Fruit fly (Drosophila melanogaster) whole organism, embryonic: ENCODE data around the gene ND-PDSW.

Source experiments
- Ada2b ChIP-seq: fragments of 200-800 bp; sonication (Bioruptor generic); IDR thresholded peaks from 2 replicates; pipeline ENCODE4 v1.3.6; 2022; ENCODE audit warnings: missing biosample characterization, missing genetic modification characterization
- Atf3 ChIP-seq: fragments of 200-800 bp; sonication (Bioruptor generic); optimal IDR thresholded peaks from 3 replicates; lab custom pipeline; 2016; ENCODE audit warnings: missing biosample characterization, missing genetic modification characterization
- Bdp1 ChIP-seq: fragments of 200-800 bp; sonication (Bioruptor generic); optimal IDR thresholded peaks from 3 replicates; lab custom pipeline; 2016; ENCODE audit warnings: missing biosample characterization, missing genetic modification characterization
- CG11695 ChIP-seq: fragments of 200-800 bp; sonication (Bioruptor generic); IDR thresholded peaks from 3 replicates; pipeline ENCODE4 v1.3.6; 2022; ENCODE audit warnings: missing biosample characterization, missing genetic modification characterization
- CG12219 ChIP-seq: fragments of 200-800 bp; sonication (Bioruptor generic); optimal IDR thresholded peaks from 3 replicates; lab custom pipeline; 2018; ENCODE audit warnings: missing biosample characterization, mild to moderate bottlenecking, missing genetic modification characterization
- CG13424 ChIP-seq: fragments of 200-800 bp; sonication (Bioruptor generic); optimal IDR thresholded peaks from 2 replicates; lab custom pipeline; 2019; ENCODE audit warnings: missing biosample characterization, mild to moderate bottlenecking, missing genetic modification characterization, moderate library complexity
- CG13624 ChIP-seq: fragments of 200-800 bp; sonication (Bioruptor generic); optimal IDR thresholded peaks from 2 replicates; lab custom pipeline; 2016; ENCODE audit warnings: missing biosample characterization, missing genetic modification characterization
- CG14441 ChIP-seq: fragments of 200-800 bp; sonication (Bioruptor generic); IDR thresholded peaks from 2 replicates; pipeline ENCODE4 v1.3.6; 2022; ENCODE audit warnings: missing biosample characterization, missing genetic modification characterization
- CG1603 ChIP-seq: fragments of 200-800 bp; sonication (Bioruptor generic); optimal IDR thresholded peaks from 2 replicates; lab custom pipeline; 2019; ENCODE audit warnings: missing biosample characterization, mild to moderate bottlenecking, missing genetic modification characterization, moderate library complexity
- CG17802 ChIP-seq: fragments of 200-800 bp; sonication (Bioruptor generic); optimal IDR thresholded peaks from 2 replicates; lab custom pipeline; 2018; ENCODE audit warnings: missing biosample characterization, mild to moderate bottlenecking, missing genetic modification characterization, moderate library complexity
- CG2199 ChIP-seq: fragments of 200-800 bp; sonication (Bioruptor generic); IDR thresholded peaks from 3 replicates; pipeline ENCODE4 v1.3.6; 2022; ENCODE audit warnings: missing biosample characterization, missing genetic modification characterization
- CG2678 ChIP-seq: fragments of 200-800 bp; sonication (Bioruptor generic); optimal IDR thresholded peaks from 3 replicates; lab custom pipeline; 2019; ENCODE audit warnings: missing biosample characterization, mild to moderate bottlenecking, missing genetic modification characterization, moderate library complexity
- CG30403 ChIP-seq: fragments of 200-800 bp; sonication (Bioruptor generic); optimal IDR thresholded peaks from 3 replicates; lab custom pipeline; 2016; ENCODE audit warnings: missing biosample characterization, missing genetic modification characterization
- CG30431 ChIP-seq: fragments of 200-800 bp; sonication (Bioruptor generic); optimal IDR thresholded peaks from 2 replicates; lab custom pipeline; 2017; ENCODE audit warnings: missing biosample characterization, missing genetic modification characterization
- CG3726 ChIP-seq: fragments of 200-800 bp; sonication (Bioruptor generic); IDR thresholded peaks from 3 replicates; pipeline ENCODE4, ENCODE4 v1.3.6; 2022; ENCODE audit warnings: missing biosample characterization, missing genetic modification characterization
- CG3838 ChIP-seq: fragments of 200-800 bp; sonication (Bioruptor generic); optimal IDR thresholded peaks from 3 replicates; lab custom pipeline; 2016; ENCODE audit warnings: missing biosample characterization, missing genetic modification characterization
- CG4328 ChIP-seq: fragments of 200-800 bp; sonication (Bioruptor generic); optimal IDR thresholded peaks from 3 replicates; lab custom pipeline; 2017; ENCODE audit warnings: missing biosample characterization, missing genetic modification reagents, missing genetic modification characterization
- CG4707 ChIP-seq: fragments of 200-800 bp; sonication (Bioruptor generic); optimal IDR thresholded peaks from 2 replicates; lab custom pipeline; 2018; ENCODE audit warnings: missing biosample characterization, mild to moderate bottlenecking, missing genetic modification characterization, moderate library complexity
- CG6683 ChIP-seq: fragments of 200-800 bp; sonication (Bioruptor generic); optimal IDR thresholded peaks from 2 replicates; lab custom pipeline; 2017; ENCODE audit warnings: missing biosample characterization, mild to moderate bottlenecking, missing genetic modification characterization, missing genetic modification reagents
- CG7372 ChIP-seq: fragments of 200-800 bp; sonication (Bioruptor generic); IDR thresholded peaks from 2 replicates; pipeline ENCODE4 v1.3.6; 2022; ENCODE audit warnings: missing biosample characterization, missing genetic modification characterization
- CG7928 ChIP-seq: fragments of 200-800 bp; sonication (Bioruptor generic); optimal IDR thresholded peaks from 2 replicates; lab custom pipeline; 2017; ENCODE audit warnings: missing biosample characterization, mild to moderate bottlenecking, missing genetic modification characterization
- CG8290 ChIP-seq, 3 experiments: fragments of 200-800 bp; sonication (Bioruptor generic); optimal IDR thresholded peaks; 2 replicates each; lab custom pipeline; 2016 to 2019; ENCODE audit warnings: missing biosample characterization in 3 of 3, missing genetic modification characterization in 3 of 3, mild to moderate bottlenecking in 2 of 3, moderate library complexity in 1 of 3
- CG9727 ChIP-seq: fragments of 200-800 bp; sonication (Bioruptor generic); optimal IDR thresholded peaks from 3 replicates; lab custom pipeline; 2017; ENCODE audit warnings: missing biosample characterization, mild to moderate bottlenecking, missing genetic modification characterization
- CkIIα-i1 ChIP-seq: fragments of 200-800 bp; sonication (Bioruptor generic); IDR thresholded peaks from 2 replicates; pipeline ENCODE4 v1.3.6; 2022; ENCODE audit warnings: missing biosample characterization, missing genetic modification characterization
- Dp ChIP-seq: fragments of 200-800 bp; sonication (Bioruptor generic); optimal IDR thresholded peaks from 2 replicates; lab custom pipeline; 2018; ENCODE audit warnings: missing biosample characterization, mild to moderate bottlenecking, missing genetic modification characterization, moderate library complexity
- ERR ChIP-seq: fragments of 200-800 bp; sonication (Bioruptor generic); optimal IDR thresholded peaks from 2 replicates; lab custom pipeline; 2016; ENCODE audit warnings: missing biosample characterization, missing genetic modification characterization
- H2.0 ChIP-seq: fragments of 200-800 bp; sonication (Bioruptor generic); IDR thresholded peaks from 2 replicates; pipeline ENCODE4 v1.3.6; 2022; ENCODE audit warnings: missing biosample characterization, missing genetic modification characterization
- HLH4C ChIP-seq: fragments of 200-800 bp; sonication (Bioruptor generic); IDR thresholded peaks from 3 replicates; pipeline ENCODE4 v1.3.6; 2022; ENCODE audit warnings: missing biosample characterization, missing genetic modification characterization; ENCODE audit not compliant: partially characterized antibody
- MTF-1 ChIP-seq: fragments of 200-800 bp; sonication (Bioruptor generic); optimal IDR thresholded peaks from 2 replicates; lab custom pipeline; 2018; ENCODE audit warnings: missing biosample characterization, mild to moderate bottlenecking, missing genetic modification characterization, borderline replicate concordance
- Tbp ChIP-seq: fragments of >200 bp; optimal IDR thresholded peaks from 2 replicates; lab custom pipeline; 2018; ENCODE audit warnings: missing biosample characterization, missing genetic modification characterization
- aop ChIP-seq: fragments of 200-800 bp; sonication (Bioruptor generic); IDR thresholded peaks from 2 replicates; pipeline ENCODE4 v1.3.6; 2022; ENCODE audit warnings: missing biosample characterization, missing genetic modification characterization
- bab2 ChIP-seq: fragments of 200-800 bp; sonication (Bioruptor generic); optimal IDR thresholded peaks from 2 replicates; lab custom pipeline; 2016; ENCODE audit warnings: missing biosample characterization, missing genetic modification characterization
- cato ChIP-seq: fragments of 200-800 bp; sonication (Bioruptor generic); optimal IDR thresholded peaks from 2 replicates; lab custom pipeline; 2016; ENCODE audit warnings: missing biosample characterization, missing genetic modification characterization, borderline replicate concordance
- caup ChIP-seq: fragments of 200-800 bp; sonication (Bioruptor generic); optimal IDR thresholded peaks from 3 replicates; lab custom pipeline; 2017; ENCODE audit warnings: missing biosample characterization, mild to moderate bottlenecking, missing genetic modification characterization, moderate library complexity; ENCODE audit not compliant: severe bottlenecking
- da ChIP-seq: fragments of 200-800 bp; sonication (Bioruptor generic); optimal IDR thresholded peaks from 2 replicates; lab custom pipeline; 2016; ENCODE audit warnings: missing biosample characterization, missing genetic modification characterization
- dpn ChIP-seq, 2 experiments: fragments of 200-800 bp; sonication (Bioruptor generic); optimal IDR thresholded peaks; 3 replicates each; lab custom pipeline; 2016; ENCODE audit warnings: missing biosample characterization in 2 of 2, missing genetic modification characterization in 2 of 2
- en ChIP-seq: fragments of 200-800 bp; sonication (Bioruptor generic); optimal IDR thresholded peaks from 2 replicates; lab custom pipeline; 2016; ENCODE audit warnings: missing biosample characterization, missing genetic modification characterization
- fd102C ChIP-seq: fragments of 200-800 bp; sonication (Bioruptor generic); optimal IDR thresholded peaks from 2 replicates; lab custom pipeline; 2018; ENCODE audit warnings: missing biosample characterization, mild to moderate bottlenecking, missing genetic modification characterization, moderate library complexity
- fd96Cb ChIP-seq: fragments of 200-800 bp; sonication (Bioruptor generic); optimal IDR thresholded peaks from 2 replicates; lab custom pipeline; 2018; ENCODE audit warnings: missing biosample characterization, mild to moderate bottlenecking, missing genetic modification characterization, moderate library complexity
- gce ChIP-seq: fragments of 200-800 bp; sonication (Bioruptor generic); IDR thresholded peaks from 3 replicates; pipeline ENCODE4 v1.3.6; 2022; ENCODE audit warnings: missing biosample characterization, missing genetic modification characterization
- maf-S ChIP-seq: fragments of 200-800 bp; sonication (Bioruptor generic); optimal IDR thresholded peaks from 2 replicates; lab custom pipeline; 2016; ENCODE audit warnings: missing biosample characterization, missing genetic modification characterization
- nerfin-2 ChIP-seq: fragments of 200-800 bp; sonication (Bioruptor generic); IDR thresholded peaks from 2 replicates; pipeline ENCODE4 v1.3.6; 2022; ENCODE audit warnings: missing biosample characterization, missing genetic modification characterization; ENCODE audit not compliant: partially characterized antibody
- rib ChIP-seq: fragments of 200-800 bp; sonication (Bioruptor generic); IDR thresholded peaks from 2 replicates; pipeline ENCODE4 v1.3.6; 2022; ENCODE audit warnings: missing biosample characterization, missing genetic modification characterization
- sim ChIP-seq: fragments of 200-800 bp; sonication (Bioruptor generic); IDR thresholded peaks from 2 replicates; pipeline ENCODE4 v1.3.6; 2022; ENCODE audit warnings: missing biosample characterization, missing genetic modification characterization
- slp2 ChIP-seq: fragments of 200-800 bp; sonication (Bioruptor generic); optimal IDR thresholded peaks from 2 replicates; lab custom pipeline; 2016; ENCODE audit warnings: missing biosample characterization, missing genetic modification characterization
- tna ChIP-seq: fragments of 200-800 bp; sonication (Bioruptor generic); IDR thresholded peaks from 2 replicates; pipeline ENCODE4 v1.3.6; 2022; ENCODE audit warnings: missing biosample characterization, missing genetic modification characterization; ENCODE audit not compliant: partially characterized antibody
- toy ChIP-seq: fragments of 200-800 bp; sonication (Bioruptor generic); IDR thresholded peaks from 2 replicates; pipeline ENCODE4 v1.3.6; 2022; ENCODE audit warnings: missing biosample characterization, missing genetic modification characterization
- unpg ChIP-seq: fragments of 200-800 bp; sonication (Bioruptor generic); optimal IDR thresholded peaks from 3 replicates; lab custom pipeline; 2018; ENCODE audit warnings: missing biosample characterization, mild to moderate bottlenecking, missing genetic modification characterization, moderate library complexity
- vfl ChIP-seq: fragments of 200-800 bp; sonication (Bioruptor generic); optimal IDR thresholded peaks from 2 replicates; lab custom pipeline; 2016; ENCODE audit warnings: missing biosample characterization, missing genetic modification characterization
- wdn ChIP-seq: fragments of 200-800 bp; sonication (Bioruptor generic); IDR thresholded peaks from 2 replicates; pipeline ENCODE4 v1.3.6; 2022; ENCODE audit warnings: missing biosample characterization, missing genetic modification characterization

Gene ND-PDSW

dm6 chr2L:3440322-3440721, 25.6 kb upstream of the ND-PDSW start (continued):
- TF ChIP-seq Tbp (GFP tag; lab: Kevin White, UChicago) (no peak), toy (GFP tag; lab: Robert Waterston, UW) (no peak), CG30403 (peak; percentile 63), caup (GFP tag; lab: Kevin White, UChicago) (peak; percentile 27), CG2678 (tag; lab: Kevin White, UChicago) (peak; percentile 74), CG14441 (GFP tag; lab: Robert Waterston, UW) (peak; percentile 85), CkIIα-i1 (GFP tag; lab: Robert Waterston, UW) (peak; percentile 39; the same call in 1 of the 2 replicates), CG4328 (GFP tag; lab: Kevin White, UChicago) (no peak), CG4707 (GFP tag; lab: Kevin White, UChicago) (no peak), fd102C (no peak), CG7928 (no peak), dpn (GFP tag; optimal IDR thresholded peaks at IDR 0.05; lab: Kevin White, UChicago) (peak; percentile 45 to 59), CG3838 (no peak), MTF-1 (peak; percentile 43), nerfin-2 (GFP tag; lab: Robert Waterston, UW) (no peak), CG7372 (GFP tag; lab: Robert Waterston, UW) (peak; percentile 70), CG1603 (tag; lab: Kevin White, UChicago) (peak; percentile 90), CG6683 (peak; percentile 28), ERR (GFP tag; lab: Kevin White, UChicago) (no peak), CG17802 (tag; lab: Kevin White, UChicago) (peak; percentile 33), da (GFP tag; lab: Kevin White, UChicago) (no peak), CG8290 (GFP tag; optimal IDR thresholded peaks at IDR 0.05; lab: Kevin White, UChicago) (no peak), CG8290 (tag; optimal IDR thresholded peaks at IDR 0.05; lab: Kevin White, UChicago) (peak in 1 of 2 experiments; percentile 38), CG2199 (GFP tag; lab: Robert Waterston, UW) (peak; percentile 51; the same call in 1 of the 3 replicates), en (GFP tag; lab: Kevin White, UChicago) (peak; percentile 50), slp2 (peak; percentile 41), aop (GFP tag; lab: Robert Waterston, UW) (no peak), CG13624 (no peak), rib (GFP tag; lab: Robert Waterston, UW) (no peak), CG3726 (GFP tag; lab: Robert Waterston, UW) (peak; percentile 79; the same call in 1 of the 3 replicates), CG11695 (GFP tag; lab: Robert Waterston, UW) (peak; percentile 69; the same call in 2 of the 3 replicates), CG30431 (GFP tag; lab: Kevin White, UChicago) (peak; percentile 28), CG13424 (tag; lab: Kevin White, UChicago) (peak; percentile 25), sim (GFP tag; lab: Robert Waterston, UW) (0 out of 2 replicates have a peak, but pooled peaks have one; percentile 50), Dp (GFP tag; lab: Kevin White, UChicago) (no peak), Ada2b (GFP tag; lab: Robert Waterston, UW) (peak; percentile 72), HLH4C (GFP tag; lab: Robert Waterston, UW) (no peak), gce (GFP tag; lab: Robert Waterston, UW) (peak; percentile 59; the same call in 1 of the 3 replicates), wdn (GFP tag; lab: Robert Waterston, UW) (peak; percentile 24; the same call in 1 of the 2 replicates), H2.0 (peak; percentile 63), vfl (GFP tag; lab: Kevin White, UChicago) (no peak), maf-S (GFP tag; lab: Kevin White, UChicago) (peak; percentile 35), Bdp1 (GFP tag; lab: Kevin White, UChicago) (no peak), bab2 (peak; percentile 19), unpg (GFP tag; lab: Kevin White, UChicago) (peak; percentile 61), CG9727 (no peak), CG12219 (no peak), Atf3 (GFP tag; lab: Kevin White, UChicago) (peak; percentile 34), fd96Cb (peak; percentile 70), cato (peak; percentile 54), tna (GFP tag; lab: Robert Waterston, UW) (no peak)
